Fruit fly (Drosophila melanogaster) whole organism, embryonic: ENCODE data around the gene CG15539.

Experiments used
- Adf1 ChIP-seq: fragments of 200-800 bp; sonication (Bioruptor generic); IDR thresholded peaks from 2 replicates; pipeline ENCODE4 v1.3.6; 2022; ENCODE audit warnings: missing biosample characterization, missing genetic modification characterization
- CG10274 ChIP-seq: fragments of 200-800 bp; sonication (Bioruptor generic); optimal IDR thresholded peaks from 3 replicates; lab custom pipeline; 2017; ENCODE audit warnings: missing biosample characterization, mild to moderate bottlenecking, missing genetic modification characterization
- CG15269 ChIP-seq: fragments of 200-800 bp; sonication (Bioruptor generic); optimal IDR thresholded peaks from 2 replicates; lab custom pipeline; 2018; ENCODE audit warnings: missing biosample characterization, mild to moderate bottlenecking, missing genetic modification characterization, moderate library complexity
- CG16815 ChIP-seq: fragments of 200-800 bp; sonication (Bioruptor generic); optimal IDR thresholded peaks from 3 replicates; lab custom pipeline; 2017; ENCODE audit warnings: missing biosample characterization, mild to moderate bottlenecking, missing genetic modification characterization
- CG17359 ChIP-seq: fragments of 200-800 bp; sonication (Bioruptor generic); optimal IDR thresholded peaks from 3 replicates; lab custom pipeline; 2018; ENCODE audit warnings: missing biosample characterization, mild to moderate bottlenecking, missing genetic modification characterization, moderate library complexity
- CG17385 ChIP-seq: fragments of 200-800 bp; sonication (Bioruptor generic); optimal IDR thresholded peaks from 3 replicates; lab custom pipeline; 2018; ENCODE audit warnings: missing biosample characterization, mild to moderate bottlenecking, missing genetic modification characterization
- CG17912 ChIP-seq: fragments of 200-800 bp; sonication (Bioruptor generic); optimal IDR thresholded peaks from 2 replicates; lab custom pipeline; 2018; ENCODE audit warnings: missing biosample characterization, mild to moderate bottlenecking, missing genetic modification characterization
- CG18011 ChIP-seq: fragments of 200-800 bp; sonication (Bioruptor generic); optimal IDR thresholded peaks from 2 replicates; lab custom pipeline; 2017; ENCODE audit warnings: missing biosample characterization, missing genetic modification characterization, mild to moderate bottlenecking, moderate library complexity, missing genotype
- CG18599 ChIP-seq: fragments of 200-800 bp; sonication (Bioruptor generic); optimal IDR thresholded peaks from 3 replicates; lab custom pipeline; 2017; ENCODE audit warnings: missing biosample characterization, missing genetic modification characterization, mild to moderate bottlenecking, moderate library complexity, missing genetic modification reagents
- CG18764 ChIP-seq: fragments of 200-800 bp; sonication (Bioruptor generic); optimal IDR thresholded peaks from 3 replicates; lab custom pipeline; 2016; ENCODE audit warnings: missing biosample characterization, missing genetic modification characterization
- CG2129 ChIP-seq: fragments of 200-800 bp; sonication (Bioruptor generic); IDR thresholded peaks from 2 replicates; pipeline ENCODE4 v1.3.6; 2022; ENCODE audit warnings: missing biosample characterization, missing genetic modification characterization; ENCODE audit not compliant: partially characterized antibody
- CG2712 ChIP-seq: fragments of 200-800 bp; optimal IDR thresholded peaks from 3 replicates; lab custom pipeline; 2019; ENCODE audit warnings: missing biosample characterization, mild to moderate bottlenecking, missing genetic modification characterization, moderate library complexity
- CG32532 ChIP-seq: fragments of 200-800 bp; sonication (Bioruptor generic); IDR thresholded peaks from 2 replicates; pipeline ENCODE4 v1.3.6; 2022; ENCODE audit warnings: missing biosample characterization, missing genetic modification characterization
- CG32767 ChIP-seq: fragments of 200-800 bp; sonication (Bioruptor generic); IDR thresholded peaks from 2 replicates; pipeline ENCODE4 v1.3.6; 2022; ENCODE audit warnings: missing biosample characterization, missing genetic modification characterization
- CG34376 ChIP-seq: fragments of 200-800 bp; sonication (Bioruptor generic); optimal IDR thresholded peaks from 2 replicates; lab custom pipeline; 2018; ENCODE audit warnings: missing biosample characterization, mild to moderate bottlenecking, missing genetic modification characterization
- CG6175 ChIP-seq: fragments of 200-800 bp; sonication (Bioruptor generic); IDR thresholded peaks from 3 replicates; pipeline ENCODE4 v1.3.6; 2022; ENCODE audit warnings: missing biosample characterization, missing genetic modification characterization
- CG9797 ChIP-seq: fragments of 200-800 bp; sonication (Bioruptor generic); optimal IDR thresholded peaks from 3 replicates; lab custom pipeline; 2018; ENCODE audit warnings: missing biosample characterization, mild to moderate bottlenecking, missing genetic modification characterization
- CrebB ChIP-seq: fragments of 200-800 bp; sonication (Bioruptor generic); optimal IDR thresholded peaks from 3 replicates; lab custom pipeline; 2018; ENCODE audit warnings: missing biosample characterization, mild to moderate bottlenecking, missing genetic modification characterization
- Deaf1 ChIP-seq: fragments of 200-800 bp; optimal IDR thresholded peaks from 3 replicates; lab custom pipeline; 2019; ENCODE audit warnings: missing biosample characterization, mild to moderate bottlenecking, missing genetic modification characterization, moderate library complexity
- Drgx ChIP-seq: fragments of 200-800 bp; sonication (Bioruptor generic); IDR thresholded peaks from 2 replicates; pipeline ENCODE4 v1.3.6; 2022; ENCODE audit warnings: missing biosample characterization, missing genetic modification characterization
- H15 ChIP-seq: fragments of 200-800 bp; sonication (Bioruptor generic); IDR thresholded peaks from 3 replicates; pipeline ENCODE4 v1.3.6; 2022; ENCODE audit warnings: missing biosample characterization, missing genetic modification characterization
- Jarid2 ChIP-seq: fragments of 200-800 bp; sonication (Bioruptor generic); optimal IDR thresholded peaks from 3 replicates; lab custom pipeline; 2017; ENCODE audit warnings: mild to moderate bottlenecking, missing biosample characterization, missing genetic modification reagents, missing genetic modification characterization
- Mrtf ChIP-seq: fragments of 200-800 bp; sonication (Bioruptor generic); IDR thresholded peaks from 3 replicates; pipeline ENCODE4 v1.3.6; 2022; ENCODE audit warnings: missing biosample characterization, missing genetic modification characterization
- Neu2 ChIP-seq: fragments of 200-800 bp; sonication (Bioruptor generic); optimal IDR thresholded peaks from 3 replicates; lab custom pipeline; 2016; ENCODE audit warnings: missing biosample characterization, missing genetic modification characterization, borderline replicate concordance
- Nf-YB ChIP-seq: fragments of 200-800 bp; sonication (Bioruptor generic); optimal IDR thresholded peaks from 3 replicates; lab custom pipeline; 2019; ENCODE audit warnings: missing biosample characterization, mild to moderate bottlenecking, missing genetic modification characterization, moderate library complexity
- Taf1 ChIP-seq: fragments of 200-800 bp; sonication (Bioruptor generic); IDR thresholded peaks from 2 replicates; pipeline ENCODE4 v1.3.6; 2022; ENCODE audit warnings: missing biosample characterization, missing genetic modification characterization
- Trl ChIP-seq, 3 experiments: fragments of >200 bp in 2 of 3; fragments of 200-800 bp in 1 of 3; sonication (Bioruptor generic) in 1 of 3; optimal IDR thresholded peaks; 2 replicates in 1 of 3; 3 replicates in 2 of 3; lab custom pipeline; 2016 to 2017; ENCODE audit warnings: missing biosample characterization in 1 of 3, missing genetic modification characterization in 1 of 3
- amos ChIP-seq: fragments of 200-800 bp; sonication (Bioruptor generic); IDR thresholded peaks from 2 replicates; pipeline ENCODE4 v1.3.6; 2022; ENCODE audit warnings: missing biosample characterization, missing genetic modification characterization; ENCODE audit not compliant: partially characterized antibody
- bigmax ChIP-seq: fragments of 200-800 bp; sonication (Bioruptor generic); optimal IDR thresholded peaks from 2 replicates; lab custom pipeline; 2018; ENCODE audit warnings: missing biosample characterization, mild to moderate bottlenecking, missing genetic modification characterization
- dan ChIP-seq: fragments of 200-800 bp; sonication (Bioruptor generic); IDR thresholded peaks from 2 replicates; pipeline ENCODE4 v1.3.6; 2022; ENCODE audit warnings: missing biosample characterization, missing genetic modification characterization
- eve ChIP-seq, 2 experiments: fragments of >200 bp; optimal IDR thresholded peaks; 2 replicates each; lab custom pipeline; 2017; ENCODE audit warnings: missing biosample characterization in 2 of 2, missing genetic modification characterization in 2 of 2
- fd96Cb ChIP-seq: fragments of 200-800 bp; sonication (Bioruptor generic); optimal IDR thresholded peaks from 2 replicates; lab custom pipeline; 2018; ENCODE audit warnings: missing biosample characterization, mild to moderate bottlenecking, missing genetic modification characterization, moderate library complexity
- inv ChIP-seq: fragments of 200-800 bp; sonication (Bioruptor generic); IDR thresholded peaks from 2 replicates; pipeline ENCODE4 v1.3.6; 2022; ENCODE audit warnings: missing biosample characterization, missing genetic modification characterization; ENCODE audit not compliant: partially characterized antibody
- kah ChIP-seq: fragments of 200-800 bp; sonication (Bioruptor generic); optimal IDR thresholded peaks from 2 replicates; lab custom pipeline; 2018; ENCODE audit warnings: missing biosample characterization, mild to moderate bottlenecking, missing genetic modification characterization
- kay ChIP-seq: fragments of 200-800 bp; sonication (Bioruptor generic); optimal IDR thresholded peaks from 2 replicates; lab custom pipeline; 2016; ENCODE audit warnings: missing biosample characterization, missing genetic modification characterization
- knrl ChIP-seq: fragments of 200-800 bp; sonication (Bioruptor generic); IDR thresholded peaks from 3 replicates; pipeline ENCODE4 v1.3.6; 2022; ENCODE audit warnings: missing biosample characterization, missing genetic modification characterization; ENCODE audit not compliant: partially characterized antibody
- lbe ChIP-seq: fragments of 200-800 bp; sonication (Bioruptor generic); optimal IDR thresholded peaks from 2 replicates; lab custom pipeline; 2016; ENCODE audit warnings: missing biosample characterization, mild to moderate bottlenecking, missing genetic modification characterization
- onecut ChIP-seq: fragments of 200-800 bp; sonication (Bioruptor generic); IDR thresholded peaks from 2 replicates; pipeline ENCODE4 v1.3.6; 2022; ENCODE audit warnings: missing biosample characterization, missing genetic modification characterization
- pzg ChIP-seq: fragments of 200-800 bp; sonication (Bioruptor generic); optimal IDR thresholded peaks from 3 replicates; lab custom pipeline; 2018; ENCODE audit warnings: missing biosample characterization, mild to moderate bottlenecking, missing genetic modification characterization, moderate library complexity
- row ChIP-seq: fragments of 200-800 bp; sonication (Bioruptor generic); IDR thresholded peaks from 3 replicates; pipeline ENCODE4 v1.3.6; 2022; ENCODE audit warnings: missing biosample characterization, missing genetic modification characterization
- run ChIP-seq: fragments of 200-800 bp; sonication (Bioruptor generic); optimal IDR thresholded peaks from 3 replicates; lab custom pipeline; 2018; ENCODE audit warnings: missing biosample characterization, mild to moderate bottlenecking, missing genetic modification characterization
- sna ChIP-seq: fragments of 200-800 bp; sonication (Bioruptor generic); IDR thresholded peaks from 2 replicates; pipeline ENCODE4 v1.3.6; 2022; ENCODE audit warnings: missing biosample characterization, missing genetic modification characterization; ENCODE audit not compliant: partially characterized antibody
- stwl ChIP-seq: fragments of 200-800 bp; sonication (Bioruptor generic); optimal IDR thresholded peaks from 3 replicates; lab custom pipeline; 2018; ENCODE audit warnings: missing biosample characterization, mild to moderate bottlenecking, missing genetic modification characterization, moderate library complexity
- tin ChIP-seq: fragments of 200-800 bp; sonication (Bioruptor generic); optimal IDR thresholded peaks from 3 replicates; lab custom pipeline; 2016; ENCODE audit warnings: missing biosample characterization, missing genetic modification characterization
- ttk ChIP-seq: fragments of 200-800 bp; sonication (Bioruptor generic); IDR thresholded peaks from 2 replicates; pipeline ENCODE4 v2.1.2; 2022; ENCODE audit warnings: missing biosample characterization, missing genetic modification characterization
- vfl ChIP-seq: fragments of 200-800 bp; sonication (Bioruptor generic); optimal IDR thresholded peaks from 2 replicates; lab custom pipeline; 2016; ENCODE audit warnings: missing biosample characterization, missing genetic modification characterization
- z ChIP-seq: fragments of 200-800 bp; sonication (Bioruptor generic); IDR thresholded peaks from 3 replicates; pipeline ENCODE4 v1.3.6; 2022; ENCODE audit warnings: missing biosample characterization, missing genetic modification characterization
- zen ChIP-seq: fragments of 200-800 bp; sonication (Bioruptor generic); optimal IDR thresholded peaks from 3 replicates; lab custom pipeline; 2018; ENCODE audit warnings: missing biosample characterization, mild to moderate bottlenecking, missing genetic modification characterization, moderate library complexity
- zfh2 ChIP-seq: fragments of 200-800 bp; sonication (Bioruptor generic); optimal IDR thresholded peaks from 2 replicates; lab custom pipeline; 2016; ENCODE audit warnings: missing biosample characterization, missing genetic modification characterization

Gene CG15539

dm6 chr3R:30526799-30527465 lies 21.1 kb downstream of the CG15539 start, which contains the start of gene jdp (continued):
- TF ChIP-seq Neu2 (GFP tag; lab: Kevin White, UChicago) (no peak), CG34376 (GFP tag; lab: Kevin White, UChicago) (peak; percentile 42), bigmax (GFP tag; lab: Kevin White, UChicago) (no peak), zen (tag; lab: Kevin White, UChicago) (no peak), lbe (GFP tag; lab: Kevin White, UChicago) (no peak), onecut (GFP tag; lab: Robert Waterston, UW) (no peak), CG10274 (GFP tag; lab: Kevin White, UChicago) (no peak), CG16815 (no peak), amos (GFP tag; lab: Robert Waterston, UW) (no peak; the same call in 1 of the 2 replicates), kay (peak; percentile 72), Taf1 (GFP tag; lab: Robert Waterston, UW) (no peak), CrebB (tag; lab: Kevin White, UChicago) (no peak), CG6175 (GFP tag; lab: Robert Waterston, UW) (0 out of 3 replicates have a peak, but pooled peaks have one; percentile 7), pzg (GFP tag; lab: Kevin White, UChicago) (no peak), CG17385 (GFP tag; lab: Kevin White, UChicago) (no peak), Mrtf (GFP tag; lab: Robert Waterston, UW) (no peak), Deaf1 (peak; percentile 98), CG17912 (GFP tag; lab: Kevin White, UChicago) (no peak), CG32532 (GFP tag; lab: Robert Waterston, UW) (peak; percentile 32; the same call in 1 of the 2 replicates), CG15269 (tag; lab: Kevin White, UChicago) (no peak), Drgx (GFP tag; lab: Robert Waterston, UW) (peak; percentile 54), H15 (GFP tag; lab: Robert Waterston, UW) (no peak), Jarid2 (GFP tag; lab: Kevin White, UChicago) (peak; percentile 85), Nf-YB (no peak), knrl (no peak), Adf1 (GFP tag; lab: Robert Waterston, UW) (no peak; the same call in 1 of the 2 replicates), CG18764 (GFP tag; lab: Kevin White, UChicago) (no peak), eve (GFP tag; optimal IDR thresholded peaks at IDR 0.05; lab: Kevin White, UChicago) (no peak), fd96Cb (tag; lab: Kevin White, UChicago) (no peak), CG32767 (GFP tag; lab: Robert Waterston, UW) (no peak), CG2129 (no peak), row (GFP tag; lab: Robert Waterston, UW) (no peak), CG9797 (no peak), run (tag; lab: Kevin White, UChicago) (no peak), CG2712 (tag; lab: Kevin White, UChicago) (no peak), sna (GFP tag; lab: Robert Waterston, UW) (no peak), dan (GFP tag; lab: Robert Waterston, UW) (no peak), CG18011 (GFP tag; lab: Kevin White, UChicago) (no peak), Trl (optimal IDR thresholded peaks at IDR 0.05; lab: Kevin White, UChicago) (peak; percentile 15 to 24), Trl (GFP tag; optimal IDR thresholded peaks at IDR 0.05; lab: Kevin White, UChicago) (no peak), inv (GFP tag; lab: Robert Waterston, UW) (no peak), CG18599 (GFP tag; lab: Kevin White, UChicago) (no peak), ttk (GFP tag; lab: Robert Waterston, UW) (no peak), z (GFP tag; lab: Robert Waterston, UW) (no peak), tin (GFP tag; lab: Kevin White, UChicago) (no peak), CG17359 (tag; lab: Kevin White, UChicago) (no peak), vfl (GFP tag; lab: Kevin White, UChicago) (no peak), zfh2 (GFP tag; lab: Kevin White, UChicago) (no peak), kah (no peak), stwl (tag; lab: Kevin White, UChicago) (no peak)
